Worm (Caenorhabditis elegans) whole organism, young adult: ENCODE measurements around the gene C55A6.7.
A peak's percentile ranks its signal among the peaks of the same experiment; 100 is the strongest.

ENCODE experiments used
- B0035.1 ChIP-seq: sonication (generic microtip); optimal IDR thresholded peaks from 2 replicates; lab custom pipeline; 2016; ENCODE audit warnings: missing genetic modification characterization, mild to moderate bottlenecking, missing compliant biosample characterization, missing genotype, missing genetic modification reagents
- C06A6.2 ChIP-seq: fragments of 200-800 bp; sonication (Bioruptor generic); conservative IDR thresholded peaks from 2 replicates; pipeline ENCODE4 v1.3.6; 2022; ENCODE audit warnings: missing genetic modification characterization, missing compliant biosample characterization
- F10E7.11 ChIP-seq: sonication (generic microtip); optimal IDR thresholded peaks from 2 replicates; lab custom pipeline; 2017; ENCODE audit warnings: mild to moderate bottlenecking, missing genetic modification characterization, moderate library complexity, missing compliant biosample characterization
- F22D6.2 ChIP-seq: sonication (generic microtip); optimal IDR thresholded peaks from 2 replicates; lab custom pipeline; 2016; ENCODE audit warnings: mild to moderate bottlenecking, missing genetic modification characterization, missing compliant biosample characterization
- F33H1.4 ChIP-seq: fragments of 200-800 bp; sonication (Bioruptor generic); IDR thresholded peaks from 2 replicates; pipeline ENCODE4 v1.3.6; 2022; ENCODE audit warnings: missing genetic modification reagents, missing genetic modification characterization, missing compliant biosample characterization
- K12H6.12 ChIP-seq: fragments of 200-800 bp; sonication (Bioruptor generic); optimal IDR thresholded peaks from 2 replicates; lab custom pipeline; 2018; ENCODE audit warnings: mild to moderate bottlenecking, missing genetic modification characterization, missing compliant biosample characterization
- Y53G8AR.9 ChIP-seq: fragments of 200-800 bp; sonication (Bioruptor generic); conservative IDR thresholded peaks from 2 replicates; pipeline ENCODE4 v1.3.6; 2022; ENCODE audit warnings: missing genetic modification reagents, missing genetic modification characterization, missing compliant biosample characterization
- ZK185.1 ChIP-seq: sonication (generic microtip); optimal IDR thresholded peaks from 2 replicates; lab custom pipeline; 2016; ENCODE audit warnings: mild to moderate bottlenecking, missing genetic modification characterization, missing compliant biosample characterization; ENCODE audit not compliant: poor library complexity, severe bottlenecking
- akir-1 ChIP-seq: fragments of 200-800 bp; sonication (Bioruptor generic); optimal IDR thresholded peaks from 2 replicates; lab custom pipeline; 2018; ENCODE audit warnings: mild to moderate bottlenecking, missing genetic modification characterization, moderate library complexity, missing compliant biosample characterization
- ama-1 ChIP-seq, 3 experiments: fragments of 150-350 bp in 1 of 3; sonication (generic microtip) in 2 of 3; optimal IDR thresholded peaks; 2 replicates each; lab custom pipeline; 2014 to 2018; ENCODE audit warnings: missing biosample characterization in 2 of 3, missing genetic modification characterization in 2 of 3, missing genetic modification reagents in 2 of 3
- athp-1 ChIP-seq: sonication (generic microtip); optimal IDR thresholded peaks from 2 replicates; lab custom pipeline; 2017; ENCODE audit warnings: mild to moderate bottlenecking, missing genetic modification characterization, missing compliant biosample characterization
- attf-5 ChIP-seq: fragments of 200-800 bp; sonication (Bioruptor generic); optimal IDR thresholded peaks from 2 replicates; lab custom pipeline; 2018; ENCODE audit warnings: mild to moderate bottlenecking, missing genetic modification characterization, missing compliant biosample characterization
- cebp-1 ChIP-seq, 2 experiments: fragments of 200-800 bp in 1 of 2; sonication (Bioruptor generic) in 1 of 2; sonication (generic microtip) in 1 of 2; IDR thresholded peaks in 1 of 2; optimal IDR thresholded peaks in 1 of 2; 2 replicates each; pipeline versions ENCODE4 v1.3.6 to Lab custom; 2017 to 2022; ENCODE audit warnings: missing compliant biosample characterization in 2 of 2, missing genetic modification characterization in 2 of 2, mild to moderate bottlenecking in 1 of 2, missing genetic modification reagents in 1 of 2, moderate library complexity in 1 of 2
- ceh-79 ChIP-seq: sonication (generic microtip); optimal IDR thresholded peaks from 2 replicates; lab custom pipeline; 2017; ENCODE audit warnings: mild to moderate bottlenecking, missing genetic modification characterization, missing compliant biosample characterization
- die-1 ChIP-seq: sonication (generic microtip); optimal IDR thresholded peaks from 2 replicates; lab custom pipeline; 2016; ENCODE audit warnings: missing genotype, mild to moderate bottlenecking, missing genetic modification characterization, missing compliant biosample characterization
- efl-1 ChIP-seq: fragments of 150-350 bp; optimal IDR thresholded peaks from 2 replicates; lab custom pipeline; 2014; ENCODE audit warnings: missing biosample characterization, missing genetic modification reagents, missing genetic modification characterization
- ets-4 ChIP-seq: fragments of 200-800 bp; sonication (Bioruptor generic); optimal IDR thresholded peaks from 2 replicates; lab custom pipeline; 2018; ENCODE audit warnings: mild to moderate bottlenecking, missing genetic modification characterization, missing compliant biosample characterization
- hrde-1 ChIP-seq: sonication (generic microtip); optimal IDR thresholded peaks from 2 replicates; lab custom pipeline; 2016; ENCODE audit warnings: missing genetic modification characterization, mild to moderate bottlenecking, missing compliant biosample characterization, moderate library complexity, missing genotype, missing genetic modification reagents, borderline replicate concordance
- lag-1 ChIP-seq: fragments of 200-800 bp; sonication (Bioruptor generic); IDR thresholded peaks from 2 replicates; pipeline ENCODE4 v1.3.6; 2022; ENCODE audit warnings: missing genetic modification reagents, missing genetic modification characterization, missing compliant biosample characterization
- let-526 ChIP-seq: fragments of 200-800 bp; sonication (Bioruptor generic); IDR thresholded peaks from 2 replicates; pipeline ENCODE4 v1.3.6; 2022; ENCODE audit warnings: missing genetic modification reagents, missing genetic modification characterization, missing compliant biosample characterization
- lin-26 ChIP-seq: fragments of 200-800 bp; sonication (Bioruptor generic); IDR thresholded peaks from 2 replicates; pipeline ENCODE4 v1.3.6; 2022; ENCODE audit warnings: missing genetic modification reagents, missing genetic modification characterization, missing compliant biosample characterization
- mcd-1 ChIP-seq: fragments of 200-800 bp; sonication (Bioruptor generic); IDR thresholded peaks from 2 replicates; pipeline ENCODE4 v1.3.6; 2022; ENCODE audit warnings: missing genetic modification reagents, missing genetic modification characterization, missing compliant biosample characterization
- mxl-1 ChIP-seq: sonication (generic microtip); optimal IDR thresholded peaks from 2 replicates; lab custom pipeline; 2016; ENCODE audit warnings: missing genetic modification characterization, missing compliant biosample characterization
- nfya-1 ChIP-seq: sonication (generic microtip); optimal IDR thresholded peaks from 2 replicates; lab custom pipeline; 2017; ENCODE audit warnings: antibody characterized with exemption, missing compliant biosample characterization, missing genetic modification characterization, borderline replicate concordance; ENCODE audit not compliant: insufficient read depth
- nfya-2 ChIP-seq: fragments of 200-800 bp; sonication (Bioruptor generic); IDR thresholded peaks from 2 replicates; pipeline ENCODE4 v1.3.6; 2022; ENCODE audit warnings: missing genetic modification reagents, missing genetic modification characterization, missing compliant biosample characterization
- nfyb-1 ChIP-seq: fragments of 200-800 bp; sonication (Bioruptor generic); IDR thresholded peaks from 2 replicates; pipeline ENCODE4 v1.3.6; 2022; ENCODE audit warnings: missing genetic modification reagents, missing genetic modification characterization, missing compliant biosample characterization
- nhr-179 ChIP-seq: sonication (generic microtip); optimal IDR thresholded peaks from 2 replicates; lab custom pipeline; 2016; ENCODE audit warnings: mild to moderate bottlenecking, missing genetic modification characterization, missing compliant biosample characterization
- nhr-80 ChIP-seq: sonication (generic microtip); optimal IDR thresholded peaks from 2 replicates; lab custom pipeline; 2016; ENCODE audit warnings: missing genetic modification characterization, missing compliant biosample characterization
- nhr-90 ChIP-seq: sonication (generic microtip); optimal IDR thresholded peaks from 2 replicates; lab custom pipeline; 2016; ENCODE audit warnings: missing genotype, mild to moderate bottlenecking, missing genetic modification characterization, missing compliant biosample characterization
- rcor-1 ChIP-seq: fragments of 200-800 bp; sonication (Bioruptor generic); IDR thresholded peaks from 2 replicates; pipeline ENCODE4 v1.3.6; 2022; ENCODE audit warnings: missing genetic modification reagents, missing genetic modification characterization, missing compliant biosample characterization
- rec-8 ChIP-seq, 2 experiments: sonication (generic microtip); optimal IDR thresholded peaks; 2 replicates each; lab custom pipeline; 2016; ENCODE audit warnings: mild to moderate bottlenecking in 2 of 2, missing genetic modification characterization in 2 of 2, missing genetic modification reagents in 2 of 2, missing genotype in 2 of 2, missing biosample characterization in 1 of 2, missing compliant biosample characterization in 1 of 2, moderate library complexity in 1 of 2
- sdz-38 ChIP-seq: sonication (generic microtip); optimal IDR thresholded peaks from 2 replicates; lab custom pipeline; 2016; ENCODE audit warnings: missing genotype, missing genetic modification characterization, missing compliant biosample characterization
- snpc-1.1 ChIP-seq: sonication (generic microtip); optimal IDR thresholded peaks from 2 replicates; lab custom pipeline; 2017; ENCODE audit warnings: missing genetic modification characterization, mild to moderate bottlenecking, missing compliant biosample characterization, antibody characterized with exemption, moderate library complexity, missing genotype, missing genetic modification reagents; ENCODE audit not compliant: insufficient read depth
- snpc-3.4 ChIP-seq: sonication (generic microtip); optimal IDR thresholded peaks from 2 replicates; lab custom pipeline; 2017; ENCODE audit warnings: missing genetic modification characterization, mild to moderate bottlenecking, missing compliant biosample characterization, antibody characterized with exemption, moderate library complexity, missing genotype, missing genetic modification reagents
- sptf-2 ChIP-seq: fragments of 200-800 bp; sonication (Bioruptor generic); optimal IDR thresholded peaks from 2 replicates; lab custom pipeline; 2018; ENCODE audit warnings: mild to moderate bottlenecking, missing genetic modification characterization, missing compliant biosample characterization
- tbp1 ChIP-seq: fragments of 200-800 bp; sonication (Bioruptor generic); optimal IDR thresholded peaks from 2 replicates; lab custom pipeline; 2018; ENCODE audit warnings: mild to moderate bottlenecking, missing genetic modification characterization, missing compliant biosample characterization
- tlf-1 ChIP-seq: fragments of 200-800 bp; sonication (Bioruptor generic); optimal IDR thresholded peaks from 2 replicates; lab custom pipeline; 2018; ENCODE audit warnings: mild to moderate bottlenecking, missing genetic modification characterization, missing compliant biosample characterization
- unc-130 ChIP-seq: sonication (generic microtip); optimal IDR thresholded peaks from 2 replicates; lab custom pipeline; 2016; ENCODE audit warnings: missing genetic modification reagents, missing genetic modification characterization, missing compliant biosample characterization
- unc-62 ChIP-seq: fragments of 150-350 bp; optimal IDR thresholded peaks from 2 replicates; lab custom pipeline; 2014; ENCODE audit warnings: missing biosample characterization, missing genetic modification reagents, missing genetic modification characterization
- xnd-1 ChIP-seq: sonication (generic microtip); optimal IDR thresholded peaks from 2 replicates; lab custom pipeline; 2016; ENCODE audit warnings: missing genotype, missing genetic modification reagents, missing genetic modification characterization, missing compliant biosample characterization
- zfh-2 ChIP-seq: fragments of 200-800 bp; sonication (Bioruptor generic); conservative IDR thresholded peaks from 2 replicates; pipeline ENCODE4 v1.3.6; 2022; ENCODE audit warnings: missing genetic modification reagents, missing genetic modification characterization, missing compliant biosample characterization
- ztf-26 ChIP-seq: sonication (generic microtip); optimal IDR thresholded peaks from 2 replicates; lab custom pipeline; 2017; ENCODE audit warnings: missing genetic modification characterization, missing compliant biosample characterization
- ztf-3 ChIP-seq: fragments of 200-800 bp; sonication (Bioruptor generic); optimal IDR thresholded peaks from 2 replicates; lab custom pipeline; 2018; ENCODE audit warnings: mild to moderate bottlenecking, missing genetic modification characterization, missing compliant biosample characterization

Gene C55A6.7

ce11 chrV:11532964-11533363 is 12.6 kb upstream of the C55A6.7 start (continued):
- no peak; the same call in 1 of the 2 replicates for TF ChIP-seq mcd-1 (GFP tag; lab: Robert Waterston, UW)
- 0 out of 2 replicates have a peak, but pooled peaks have one; percentile 17 for TF ChIP-seq lin-26 (GFP tag; lab: Robert Waterston, UW)
- TF ChIP-seq die-1, result no peak
- TF ChIP-seq nfyb-1 (GFP tag; lab: Robert Waterston, UW), result no peak
- TF ChIP-seq sdz-38 (tag; lab: Kevin White, UChicago), result no peak
- no peak for TF ChIP-seq tbp1 (GFP tag; lab: Kevin White, UChicago)
- no peak for TF ChIP-seq ets-4
- peak; percentile 74 for TF ChIP-seq akir-1 (GFP tag; lab: Kevin White, UChicago)
- no peak for TF ChIP-seq athp-1 (tag; lab: Kevin White, UChicago)
- TF ChIP-seq nfya-1, result no peak
- no peak for TF ChIP-seq hrde-1 (tag; lab: Kevin White, UChicago)
- TF ChIP-seq, all 124 proteins: peak for 11

- TF ChIP-seq nfyb-1 (GFP tag; lab: Robert Waterston, UW), result no peak
- TF ChIP-seq rcor-1 (GFP tag; lab: Robert Waterston, UW), result no peak
- TF ChIP-seq Y53G8AR.9 (GFP tag; lab: Robert Waterston, UW), result 0 out of 2 replicates have a peak, but pooled peaks have one; percentile 2
- 0 out of 2 replicates have a peak, but pooled peaks have one; percentile 7 for TF ChIP-seq C06A6.2
- peak; percentile 23 for TF ChIP-seq attf-5
- TF ChIP-seq ztf-26, result no peak
- TF ChIP-seq cebp-1 (GFP tag; IDR thresholded peaks at IDR 0.05; lab: Robert Waterston, UW), result no peak
- TF ChIP-seq cebp-1 (tag; optimal IDR thresholded peaks at IDR 0.05; lab: Kevin White, UChicago), result peak; percentile 22
- TF ChIP-seq ama-1 (optimal IDR thresholded peaks at IDR 0.05; lab: Kevin White, UChicago), result peak; percentile 52
- TF ChIP-seq ama-1 (GFP tag; optimal IDR thresholded peaks at IDR 0.05; lab: Kevin White, UChicago), result no peak
- TF ChIP-seq nhr-80, result peak; percentile 49
- TF ChIP-seq xnd-1 (tag; lab: Kevin White, UChicago), result no peak
These were observed 12.2 kb upstream of the C55A6.7 start for ce11 chrV:11532535-11532853.

- TF ChIP-seq ZK185.1 (tag; lab: Kevin White, UChicago) (peak; percentile 40), nhr-90 (tag; lab: Kevin White, UChicago) (peak; percentile 84), ama-1 (optimal IDR thresholded peaks at IDR 0.05; lab: Kevin White, UChicago) (no peak), ama-1 (GFP tag; optimal IDR thresholded peaks at IDR 0.05; lab: Kevin White, UChicago) (no peak), nfyb-1 (GFP tag; lab: Robert Waterston, UW) (no peak), nhr-179 (no peak), snpc-3.4 (tag; lab: Kevin White, UChicago) (no peak), unc-62 (GFP tag; lab: Kevin White, UChicago) (peak; percentile 65), F10E7.11 (tag; lab: Kevin White, UChicago) (no peak), rec-8 (tag; optimal IDR thresholded peaks at IDR 0.05; lab: Kevin White, UChicago) (no peak), nfya-2 (no peak), unc-130 (GFP tag; lab: Kevin White, UChicago) (no peak), zfh-2 (GFP tag; lab: Robert Waterston, UW) (peak; percentile 79), mcd-1 (GFP tag; lab: Robert Waterston, UW) (no peak), efl-1 (no peak), F22D6.2 (tag; lab: Kevin White, UChicago) (peak; percentile 85), lag-1 (GFP tag; lab: Robert Waterston, UW) (no peak), sptf-2 (GFP tag; lab: Kevin White, UChicago) (no peak), die-1 (peak; percentile 48), let-526 (GFP tag; lab: Robert Waterston, UW) (peak; percentile 26; the same call in 1 of the 2 replicates), tlf-1 (GFP tag; lab: Kevin White, UChicago) (peak; percentile 42), snpc-1.1 (tag; lab: Kevin White, UChicago) (no peak), ztf-3 (GFP tag; lab: Kevin White, UChicago) (peak; percentile 34), ceh-79 (no peak), F33H1.4 (GFP tag; lab: Robert Waterston, UW) (no peak), B0035.1 (tag; lab: Kevin White, UChicago) (no peak), mxl-1 (no peak), hrde-1 (tag; lab: Kevin White, UChicago) (no peak), K12H6.12 (peak; percentile 76)
These were observed 11.7 kb upstream of the C55A6.7 start for ce11 chrV:11531831-11532534.
